Worm (Caenorhabditis elegans) whole organism, L1 larva: ENCODE data around the gene fbxb-105.

Source experiments
- C16A3.4 ChIP-seq: fragments of 150-350 bp; optimal IDR thresholded peaks from 2 replicates; lab custom pipeline; 2014; ENCODE audit warnings: missing biosample characterization, missing genetic modification characterization
- F16B12.6 ChIP-seq: fragments of 150-350 bp; optimal IDR thresholded peaks from 2 replicates; lab custom pipeline; 2014; ENCODE audit warnings: missing biosample characterization, missing genetic modification characterization
- Y116A8C.19 ChIP-seq: sonication (generic microtip); optimal IDR thresholded peaks from 2 replicates; lab custom pipeline; 2016; ENCODE audit warnings: missing compliant biosample characterization, missing genetic modification characterization, borderline replicate concordance
- aha-1 ChIP-seq: fragments of 150-350 bp; optimal IDR thresholded peaks from 2 replicates; lab custom pipeline; 2014; ENCODE audit warnings: missing biosample characterization, missing genetic modification characterization
- aly-2 ChIP-seq: fragments of 150-350 bp; optimal IDR thresholded peaks from 2 replicates; lab custom pipeline; 2014; ENCODE audit warnings: missing biosample characterization, missing genetic modification characterization
- blmp-1 ChIP-seq: fragments of 150-350 bp; optimal IDR thresholded peaks from 2 replicates; lab custom pipeline; 2014; ENCODE audit warnings: missing biosample characterization, missing genetic modification characterization
- ceh-63 ChIP-seq: fragments of 200-800 bp; sonication (Bioruptor generic); optimal IDR thresholded peaks from 2 replicates; lab custom pipeline; 2018; ENCODE audit warnings: mild to moderate bottlenecking, missing genetic modification characterization, missing compliant biosample characterization
- ceh-82 ChIP-seq, 3 experiments: fragments of 150-350 bp in 1 of 3; sonication (generic microtip) in 2 of 3; optimal IDR thresholded peaks; 2 replicates each; lab custom pipeline; 2014 to 2017; ENCODE audit warnings: missing biosample characterization in 3 of 3, missing genetic modification characterization in 3 of 3
- ces-1 ChIP-seq: fragments of 150-350 bp; optimal IDR thresholded peaks from 2 replicates; lab custom pipeline; 2014; ENCODE audit warnings: missing biosample characterization, missing genetic modification reagents, missing genetic modification characterization
- dpl-1 ChIP-seq, 3 experiments: fragments of 150-350 bp in 2 of 3; sonication (generic microtip) in 1 of 3; optimal IDR thresholded peaks; 2 replicates each; lab custom pipeline; 2014 to 2017; ENCODE audit warnings: missing biosample characterization in 3 of 3, missing genetic modification characterization in 3 of 3, missing genetic modification reagents in 3 of 3
- dsc-1 ChIP-seq: sonication (generic microtip); optimal IDR thresholded peaks from 2 replicates; lab custom pipeline; 2016; ENCODE audit warnings: mild to moderate bottlenecking, missing genetic modification characterization, missing compliant biosample characterization
- efl-1 ChIP-seq, 4 experiments: fragments of 150-350 bp; optimal IDR thresholded peaks in 3 of 4; peaks in 1 of 4; 1 replicate in 1 of 4; 2 replicates in 3 of 4; lab custom pipeline; 2014; ENCODE audit warnings: missing biosample characterization in 2 of 4, missing genetic modification characterization in 2 of 4, missing genetic modification reagents in 2 of 4
- efl-3 ChIP-seq: fragments of 200-800 bp; sonication (Bioruptor generic); optimal IDR thresholded peaks from 2 replicates; lab custom pipeline; 2018; ENCODE audit warnings: mild to moderate bottlenecking, missing genetic modification characterization, missing compliant biosample characterization
- egl-13 ChIP-seq: sonication (generic microtip); optimal IDR thresholded peaks from 2 replicates; lab custom pipeline; 2016; ENCODE audit warnings: missing genotype, missing genetic modification reagents, missing genetic modification characterization, missing compliant biosample characterization
- elt-2 ChIP-seq: sonication (generic microtip); optimal IDR thresholded peaks from 2 replicates; lab custom pipeline; 2016; ENCODE audit warnings: missing genetic modification characterization, mild to moderate bottlenecking, inconsistent platforms, missing compliant biosample characterization, missing genetic modification reagents
- elt-3 ChIP-seq, 6 experiments: fragments of 150-350 bp in 1 of 6; sonication (generic microtip); optimal IDR thresholded peaks; 2 replicates each; lab custom pipeline; 2017 to 2018; ENCODE audit warnings: missing biosample characterization in 6 of 6, missing genetic modification characterization in 6 of 6, inconsistent platforms in 1 of 6
- fkh-4 ChIP-seq: sonication (generic microtip); optimal IDR thresholded peaks from 2 replicates; lab custom pipeline; 2016; ENCODE audit warnings: missing compliant biosample characterization, missing genetic modification characterization, borderline replicate concordance
- fkh-8 ChIP-seq: sonication (generic microtip); optimal IDR thresholded peaks from 2 replicates; lab custom pipeline; 2016; ENCODE audit warnings: mild to moderate bottlenecking, missing genetic modification characterization, missing compliant biosample characterization
- hlh-17 ChIP-seq: fragments of 200-800 bp; sonication (Bioruptor generic); optimal IDR thresholded peaks from 2 replicates; lab custom pipeline; 2018; ENCODE audit warnings: missing genetic modification characterization, mild to moderate bottlenecking, missing compliant biosample characterization, moderate library complexity, borderline replicate concordance
- hlh-4 ChIP-seq: sonication (generic microtip); optimal IDR thresholded peaks from 2 replicates; lab custom pipeline; 2016; ENCODE audit warnings: mild to moderate bottlenecking, missing genetic modification characterization, missing compliant biosample characterization
- hpl-2 ChIP-seq: fragments of 150-350 bp; optimal IDR thresholded peaks from 2 replicates; lab custom pipeline; 2014; ENCODE audit warnings: missing biosample characterization, missing genetic modification reagents, missing genetic modification characterization
- lin-13 ChIP-seq: fragments of 150-350 bp; optimal IDR thresholded peaks from 2 replicates; lab custom pipeline; 2014; ENCODE audit warnings: missing biosample characterization, missing genetic modification reagents, missing genetic modification characterization
- lin-15B ChIP-seq: fragments of 150-350 bp; sonication (generic microtip); optimal IDR thresholded peaks from 3 replicates; lab custom pipeline; 2014; ENCODE audit warnings: missing biosample characterization, missing genetic modification characterization
- lin-35 ChIP-seq, 2 experiments: fragments of 150-350 bp; optimal IDR thresholded peaks; 2 replicates each; lab custom pipeline; 2014; ENCODE audit warnings: missing biosample characterization in 2 of 2, missing genetic modification characterization in 2 of 2, missing genetic modification reagents in 2 of 2
- lin-39 ChIP-seq: fragments of 150-350 bp; optimal IDR thresholded peaks from 2 replicates; lab custom pipeline; 2014; ENCODE audit warnings: missing biosample characterization, missing genetic modification reagents, missing genetic modification characterization
- lsy-2 ChIP-seq, 2 experiments: fragments of 150-350 bp; optimal IDR thresholded peaks; 2 replicates each; lab custom pipeline; 2014; ENCODE audit warnings: missing biosample characterization in 2 of 2, missing genetic modification characterization in 2 of 2
- mab-9 ChIP-seq: fragments of 200-800 bp; sonication (Bioruptor generic); IDR thresholded peaks from 2 replicates; pipeline ENCODE4 v1.3.6; 2022; ENCODE audit warnings: missing genetic modification reagents, missing genetic modification characterization, missing compliant biosample characterization
- mep-1 ChIP-seq: fragments of 150-350 bp; optimal IDR thresholded peaks from 2 replicates; lab custom pipeline; 2014; ENCODE audit warnings: missing biosample characterization, missing genetic modification characterization
- nhr-11 ChIP-seq: fragments of 150-350 bp; optimal IDR thresholded peaks from 2 replicates; lab custom pipeline; 2014; ENCODE audit warnings: missing biosample characterization, missing genetic modification characterization
- nhr-12 ChIP-seq: sonication (generic microtip); optimal IDR thresholded peaks from 2 replicates; lab custom pipeline; 2017; ENCODE audit warnings: missing biosample characterization, missing genetic modification characterization
- nhr-19 ChIP-seq: fragments of 200-800 bp; sonication (Bioruptor generic); conservative IDR thresholded peaks from 2 replicates; pipeline ENCODE4 v1.3.6; 2022; ENCODE audit warnings: missing genetic modification characterization, missing compliant biosample characterization
- nhr-20 ChIP-seq: sonication (generic microtip); optimal IDR thresholded peaks from 2 replicates; lab custom pipeline; 2016; ENCODE audit warnings: mild to moderate bottlenecking, missing genetic modification characterization, missing compliant biosample characterization
- nhr-237 ChIP-seq: fragments of 150-350 bp; optimal IDR thresholded peaks from 2 replicates; lab custom pipeline; 2014; ENCODE audit warnings: missing biosample characterization, missing genetic modification characterization
- nhr-47 ChIP-seq: sonication (generic microtip); optimal IDR thresholded peaks from 2 replicates; lab custom pipeline; 2016; ENCODE audit warnings: mild to moderate bottlenecking, missing genetic modification characterization, moderate library complexity, missing compliant biosample characterization
- nhr-71 ChIP-seq: sonication (generic microtip); optimal IDR thresholded peaks from 2 replicates; lab custom pipeline; 2016; ENCODE audit warnings: mild to moderate bottlenecking, missing genetic modification characterization, moderate library complexity, missing compliant biosample characterization
- nhr-76 ChIP-seq: sonication (generic microtip); optimal IDR thresholded peaks from 2 replicates; lab custom pipeline; 2017; ENCODE audit warnings: missing biosample characterization, missing genetic modification characterization
- nhr-77 ChIP-seq: fragments of 150-350 bp; optimal IDR thresholded peaks from 2 replicates; lab custom pipeline; 2014; ENCODE audit warnings: missing biosample characterization, missing genetic modification characterization
- nhr-84 ChIP-seq: sonication (generic microtip); optimal IDR thresholded peaks from 2 replicates; lab custom pipeline; 2017; ENCODE audit warnings: missing biosample characterization, missing genetic modification characterization
- nhr-85 ChIP-seq: sonication (generic microtip); peaks from one replicate; lab custom pipeline; 2016; ENCODE audit warnings: missing genetic modification characterization, inconsistent platforms, missing compliant biosample characterization
- nhr-90 ChIP-seq: sonication (generic microtip); optimal IDR thresholded peaks from 2 replicates; lab custom pipeline; 2016; ENCODE audit warnings: mild to moderate bottlenecking, missing genetic modification characterization, missing compliant biosample characterization; ENCODE audit not compliant: poor library complexity
- rnt-1 ChIP-seq: sonication (generic microtip); optimal IDR thresholded peaks from 2 replicates; lab custom pipeline; 2016; ENCODE audit warnings: mild to moderate bottlenecking, missing genetic modification characterization, moderate library complexity, missing compliant biosample characterization
- snpc-4 ChIP-seq: fragments of 150-350 bp; optimal IDR thresholded peaks from 2 replicates; lab custom pipeline; 2014; ENCODE audit warnings: missing biosample characterization, missing genetic modification characterization
- snu-23 ChIP-seq: sonication (generic microtip); optimal IDR thresholded peaks from 2 replicates; lab custom pipeline; 2016; ENCODE audit warnings: missing genetic modification characterization, missing compliant biosample characterization
- swsn-7 ChIP-seq: sonication (generic microtip); optimal IDR thresholded peaks from 2 replicates; lab custom pipeline; 2016; ENCODE audit warnings: missing genetic modification characterization, missing compliant biosample characterization
- tlp-1 ChIP-seq: fragments of 150-350 bp; optimal IDR thresholded peaks from 2 replicates; lab custom pipeline; 2014; ENCODE audit warnings: missing biosample characterization, missing genetic modification characterization
- unc-130 ChIP-seq: fragments of 150-350 bp; optimal IDR thresholded peaks from 2 replicates; lab custom pipeline; 2017; ENCODE audit warnings: missing biosample characterization, missing genetic modification characterization, inconsistent platforms
- unc-62 ChIP-seq: fragments of 150-350 bp; optimal IDR thresholded peaks from 2 replicates; lab custom pipeline; 2014; ENCODE audit warnings: missing biosample characterization, missing genetic modification reagents, missing genetic modification characterization
- unc-98 ChIP-seq: fragments of 200-800 bp; sonication (Bioruptor generic); IDR thresholded peaks from 2 replicates; pipeline ENCODE4 v1.3.6; 2022; ENCODE audit warnings: missing genetic modification characterization, missing compliant biosample characterization
- vab-15 ChIP-seq: sonication (generic microtip); optimal IDR thresholded peaks from 2 replicates; lab custom pipeline; 2017; ENCODE audit warnings: missing genotype, mild to moderate bottlenecking, missing genetic modification characterization, missing compliant biosample characterization
- zag-1 ChIP-seq: fragments of 150-350 bp; optimal IDR thresholded peaks from 2 replicates; lab custom pipeline; 2014; ENCODE audit warnings: missing biosample characterization, missing genetic modification characterization
- zip-4 ChIP-seq: fragments of 200-800 bp; sonication (Bioruptor generic); optimal IDR thresholded peaks from 2 replicates; lab custom pipeline; 2018; ENCODE audit warnings: mild to moderate bottlenecking, missing genetic modification characterization, moderate library complexity, missing compliant biosample characterization
- ztf-11 ChIP-seq, 2 experiments: sonication (generic microtip); optimal IDR thresholded peaks; 2 replicates each; lab custom pipeline; 2016 to 2017; ENCODE audit warnings: missing genetic modification characterization in 2 of 2, missing biosample characterization in 1 of 2, missing compliant biosample characterization in 1 of 2

fbxb-105 gene

ce11 chrII:2804949-2805348 is 34.3 kb upstream of the fbxb-105 start (continued):
- TF ChIP-seq mep-1 (tag; lab: Kevin White, UChicago) (no peak), unc-130 (tag; lab: Kevin White, UChicago) (no peak), aly-2 (tag; lab: Kevin White, UChicago) (no peak), zip-4 (GFP tag; lab: Kevin White, UChicago) (no peak), mab-9 (GFP tag; lab: Robert Waterston, UW) (no peak), fkh-8 (tag; lab: Kevin White, UChicago) (no peak), nhr-71 (peak; percentile 23), snpc-4 (no peak), lin-13 (no peak), ceh-82 (tag; optimal IDR thresholded peaks at IDR 0.05; lab: Kevin White, UChicago) (no peak), F16B12.6 (tag; lab: Kevin White, UChicago) (no peak), nhr-47 (no peak), hlh-17 (GFP tag; lab: Kevin White, UChicago) (no peak), snu-23 (GFP tag; lab: Kevin White, UChicago) (peak; percentile 40), nhr-76 (tag; lab: Kevin White, UChicago) (no peak), ztf-11 (tag; optimal IDR thresholded peaks at IDR 0.05; lab: Kevin White, UChicago) (no peak), nhr-84 (tag; lab: Kevin White, UChicago) (no peak), lin-15B (tag; lab: Kevin White, UChicago) (no peak), C16A3.4 (tag; lab: Kevin White, UChicago) (no peak), dsc-1 (no peak), egl-13 (no peak), swsn-7 (no peak), nhr-19 (GFP tag; lab: Robert Waterston, UW) (0 out of 2 replicates have a peak, but pooled peaks have one; percentile 2), unc-98 (GFP tag; lab: Robert Waterston, UW) (no peak), vab-15 (tag; lab: Kevin White, UChicago) (no peak), nhr-237 (tag; lab: Kevin White, UChicago) (no peak), nhr-85 (tag; lab: Kevin White, UChicago) (peak; percentile 14), rnt-1 (tag; lab: Kevin White, UChicago) (no peak), efl-3 (no peak), aha-1 (no peak), Y116A8C.19 (tag; lab: Kevin White, UChicago) (no peak), elt-3 (tag; optimal IDR thresholded peaks at IDR 0.05; lab: Kevin White, UChicago) (peak in 2 of 6 experiments; percentile 40 to 52), lsy-2 (tag; optimal IDR thresholded peaks at IDR 0.05; lab: Kevin White, UChicago) (peak in 1 of 2 experiments; percentile 14), fkh-4 (tag; lab: Kevin White, UChicago) (no peak), nhr-90 (tag; lab: Kevin White, UChicago) (no peak), hlh-4 (tag; lab: Kevin White, UChicago) (no peak), unc-62 (GFP tag; lab: Kevin White, UChicago) (no peak), dpl-1 (GFP tag; optimal IDR thresholded peaks at IDR 0.05; lab: Kevin White, UChicago) (no peak), zag-1 (tag; lab: Kevin White, UChicago) (no peak), nhr-12 (no peak), nhr-20 (tag; lab: Kevin White, UChicago) (peak; percentile 4), lin-35 (GFP tag; optimal IDR thresholded peaks at IDR 0.05; lab: Kevin White, UChicago) (peak in 1 of 2 experiments; percentile 65), lin-39 (tag; lab: Kevin White, UChicago) (no peak), nhr-77 (no peak), hpl-2 (GFP tag; lab: Kevin White, UChicago) (no peak), tlp-1 (tag; lab: Kevin White, UChicago) (no peak), blmp-1 (tag; lab: Kevin White, UChicago) (no peak), ceh-63 (GFP tag; lab: Kevin White, UChicago) (no peak), ces-1 (GFP tag; lab: Kevin White, UChicago) (no peak), elt-2 (tag; lab: Kevin White, UChicago) (no peak), efl-1 (optimal IDR thresholded peaks at IDR 0.05; lab: Kevin White, UChicago) (no peak), efl-1 (GFP tag; optimal IDR thresholded peaks at IDR 0.05 in 1 of 2; lab: Kevin White, UChicago) (no peak), nhr-11 (tag; lab: Kevin White, UChicago) (no peak)
